Worm (Caenorhabditis elegans) whole organism, L4 larva: ENCODE results near the gene H35B03.2.

Source experiments
- F26F4.8 ChIP-seq: fragments of 200-800 bp; sonication (Bioruptor generic); conservative IDR thresholded peaks from 2 replicates; pipeline ENCODE4 v1.3.6; 2022; ENCODE audit warnings: missing genetic modification characterization, missing compliant biosample characterization
- Y75B8A.6 ChIP-seq: fragments of 200-800 bp; sonication (Bioruptor generic); IDR thresholded peaks from 2 replicates; pipeline ENCODE4 v1.3.6; 2022; ENCODE audit warnings: missing genetic modification reagents, missing genetic modification characterization, missing compliant biosample characterization
- ZK546.5 ChIP-seq, 2 experiments: sonication (generic microtip); optimal IDR thresholded peaks; 2 replicates each; lab custom pipeline; 2017; ENCODE audit warnings: missing biosample characterization in 2 of 2, missing genetic modification characterization in 2 of 2
- aly-2 ChIP-seq: sonication (generic microtip); optimal IDR thresholded peaks from 2 replicates; lab custom pipeline; 2018; ENCODE audit warnings: missing biosample characterization, missing genetic modification characterization
- ceh-32 ChIP-seq: sonication (generic microtip); optimal IDR thresholded peaks from 2 replicates; lab custom pipeline; 2016; ENCODE audit warnings: mild to moderate bottlenecking, missing genetic modification characterization, missing compliant biosample characterization; ENCODE audit not compliant: poor library complexity
- dve-1 ChIP-seq: sonication (generic microtip); optimal IDR thresholded peaks from 2 replicates; lab custom pipeline; 2017; ENCODE audit warnings: antibody characterized with exemption, mild to moderate bottlenecking, missing genetic modification characterization, missing compliant biosample characterization; ENCODE audit not compliant: insufficient read depth
- egl-27 ChIP-seq: sonication (generic microtip); optimal IDR thresholded peaks from 3 replicates; lab custom pipeline; 2017; ENCODE audit warnings: missing biosample characterization, missing genetic modification reagents, missing genetic modification characterization
- fkh-10 ChIP-seq: fragments of 150-350 bp; optimal IDR thresholded peaks from 2 replicates; lab custom pipeline; 2014; ENCODE audit warnings: missing biosample characterization, missing genetic modification reagents, missing genetic modification characterization
- hlh-11 ChIP-seq: fragments of 200-800 bp; sonication (Bioruptor generic); optimal IDR thresholded peaks from 2 replicates; lab custom pipeline; 2018; ENCODE audit warnings: mild to moderate bottlenecking, missing genetic modification characterization, missing compliant biosample characterization
- lir-3 ChIP-seq: sonication (generic microtip); optimal IDR thresholded peaks from 2 replicates; lab custom pipeline; 2016; ENCODE audit warnings: mild to moderate bottlenecking, missing genetic modification characterization, missing compliant biosample characterization
- nhr-111 ChIP-seq: fragments of 200-800 bp; sonication (Bioruptor generic); optimal IDR thresholded peaks from 2 replicates; lab custom pipeline; 2018; ENCODE audit warnings: mild to moderate bottlenecking, missing genetic modification characterization, missing compliant biosample characterization
- nhr-28 ChIP-seq: fragments of 150-350 bp; optimal IDR thresholded peaks from 2 replicates; lab custom pipeline; 2014; ENCODE audit warnings: missing biosample characterization, missing genetic modification characterization
- pqm-1 ChIP-seq: sonication (generic microtip); optimal IDR thresholded peaks from 2 replicates; lab custom pipeline; 2017; ENCODE audit warnings: missing biosample characterization, missing genetic modification characterization

DNA sequence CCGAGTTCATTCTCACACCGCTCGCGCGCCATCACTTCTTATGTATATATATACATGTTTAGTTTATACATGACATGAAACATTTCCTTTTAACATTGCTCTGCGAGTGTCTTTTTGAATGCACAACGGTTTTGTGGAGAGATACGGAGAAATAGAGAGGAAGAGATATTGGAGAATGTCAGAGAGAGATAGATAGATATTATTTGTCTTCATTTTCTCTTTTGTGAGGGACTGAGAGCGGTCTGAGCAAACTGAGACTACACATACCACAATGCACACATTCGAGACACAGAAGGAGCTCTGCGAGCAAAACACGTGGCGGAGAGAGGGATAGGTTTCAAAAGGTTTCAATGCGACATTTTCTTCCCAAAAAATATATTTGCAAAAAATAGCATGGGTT lies 21.8 kb upstream of the H35B03.2 start:
- TF ChIP-seq fkh-10 (GFP tag; lab: Kevin White, UChicago): no peak
- TF ChIP-seq ceh-32 (tag; lab: Kevin White, UChicago): no peak
- TF ChIP-seq egl-27 (tag; lab: Kevin White, UChicago): no peak
- no peak for TF ChIP-seq ZK546.5 (tag; optimal IDR thresholded peaks at IDR 0.05; lab: Kevin White, UChicago)
- no peak for TF ChIP-seq Y75B8A.6
- TF ChIP-seq hlh-11 (tag; lab: Kevin White, UChicago): no peak
- TF ChIP-seq nhr-111: no peak
- TF ChIP-seq lir-3 (tag; lab: Kevin White, UChicago): no peak
- no peak for TF ChIP-seq pqm-1 (tag; lab: Kevin White, UChicago)
- TF ChIP-seq aly-2 (tag; lab: Kevin White, UChicago): no peak
- TF ChIP-seq dve-1 (tag; lab: Kevin White, UChicago): no peak
- TF ChIP-seq F26F4.8 (GFP tag; lab: Robert Waterston, UW): no peak
- TF ChIP-seq nhr-28 (tag; lab: Kevin White, UChicago): peak; percentile 66
